Worm (Caenorhabditis elegans): ENCODE data around the gene Y32G9A.12.

ce11 chrV:1937963-1938362 is 18.0 kb upstream of the Y32G9A.12 start, which contains the start of gene glb-25:
- TF ChIP-seq ref-1 (GFP tag; conservative IDR thresholded peaks at IDR 0.05) (no peak), cog-1 (tag; optimal IDR thresholded peaks at IDR 0.05) (no peak), flt-1 (GFP tag; IDR thresholded peaks at IDR 0.05) (no peak), T22C8.4 (GFP tag; IDR thresholded peaks at IDR 0.05) (no peak), ztf-23 (GFP tag; IDR thresholded peaks at IDR 0.05) (no peak), med-1 (GFP tag; optimal IDR thresholded peaks at IDR 0.05; ENCODE audit: insufficient read depth) (no peak), klf-2 (GFP tag; conservative IDR thresholded peaks at IDR 0.05) (no peak), tab-1 (GFP tag; IDR thresholded peaks at IDR 0.05) (no peak)
